Worm (Caenorhabditis elegans) whole organism, young adult: Measurements from ENCODE around the gene W02A2.8.

ENCODE experiments used
- B0035.1 ChIP-seq: sonication (generic microtip); optimal IDR thresholded peaks from 2 replicates; lab custom pipeline; 2016; ENCODE audit warnings: missing genetic modification characterization, mild to moderate bottlenecking, missing compliant biosample characterization, missing genotype, missing genetic modification reagents
- B0261.1 ChIP-seq: sonication (generic microtip); optimal IDR thresholded peaks from 2 replicates; lab custom pipeline; 2016; ENCODE audit warnings: mild to moderate bottlenecking, missing genetic modification characterization, moderate library complexity, missing compliant biosample characterization
- F22D6.2 ChIP-seq: sonication (generic microtip); optimal IDR thresholded peaks from 2 replicates; lab custom pipeline; 2016; ENCODE audit warnings: mild to moderate bottlenecking, missing genetic modification characterization, missing compliant biosample characterization
- F33H1.4 ChIP-seq: fragments of 200-800 bp; sonication (Bioruptor generic); IDR thresholded peaks from 2 replicates; pipeline ENCODE4 v1.3.6; 2022; ENCODE audit warnings: missing genetic modification reagents, missing genetic modification characterization, missing compliant biosample characterization
- F37B4.10 ChIP-seq: fragments of 200-800 bp; sonication (Bioruptor generic); IDR thresholded peaks from 2 replicates; pipeline ENCODE4 v1.3.6; 2022; ENCODE audit warnings: missing genetic modification characterization, missing compliant biosample characterization
- F49E8.2 ChIP-seq: sonication (generic microtip); optimal IDR thresholded peaks from 3 replicates; lab custom pipeline; 2017; ENCODE audit warnings: missing genetic modification characterization, mild to moderate bottlenecking, missing compliant biosample characterization, antibody characterized with exemption, moderate library complexity; ENCODE audit not compliant: insufficient read depth
- F52B5.7 ChIP-seq: sonication (generic microtip); optimal IDR thresholded peaks from 2 replicates; lab custom pipeline; 2016; ENCODE audit warnings: mild to moderate bottlenecking, missing genetic modification characterization, missing compliant biosample characterization
- K11D2.4 ChIP-seq: fragments of 200-800 bp; sonication (Bioruptor generic); IDR thresholded peaks from 2 replicates; pipeline ENCODE4 v1.3.6; 2022; ENCODE audit warnings: missing genetic modification reagents, missing genetic modification characterization, missing compliant biosample characterization
- T07F8.4 ChIP-seq: sonication (generic microtip); optimal IDR thresholded peaks from 2 replicates; lab custom pipeline; 2016; ENCODE audit warnings: mild to moderate bottlenecking, missing genetic modification characterization, moderate library complexity, missing compliant biosample characterization
- Y56A3A.18 ChIP-seq: fragments of 200-800 bp; sonication (Bioruptor generic); IDR thresholded peaks from 2 replicates; pipeline ENCODE4 v1.3.6; 2022; ENCODE audit warnings: missing genetic modification reagents, missing genetic modification characterization, missing compliant biosample characterization
- akir-1 ChIP-seq: fragments of 200-800 bp; sonication (Bioruptor generic); optimal IDR thresholded peaks from 2 replicates; lab custom pipeline; 2018; ENCODE audit warnings: mild to moderate bottlenecking, missing genetic modification characterization, moderate library complexity, missing compliant biosample characterization
- bed-1 ChIP-seq: fragments of 200-800 bp; sonication (Bioruptor generic); IDR thresholded peaks from 2 replicates; pipeline ENCODE4 v1.3.6; 2022; ENCODE audit warnings: missing genetic modification reagents, missing genetic modification characterization, missing compliant biosample characterization
- ceh-100 ChIP-seq: fragments of 200-800 bp; sonication (Bioruptor generic); IDR thresholded peaks from 2 replicates; pipeline ENCODE4 v1.3.6; 2022; ENCODE audit warnings: missing genetic modification reagents, missing genetic modification characterization, missing compliant biosample characterization
- ceh-91 ChIP-seq: fragments of 200-800 bp; sonication (Bioruptor generic); IDR thresholded peaks from 2 replicates; pipeline ENCODE4 v1.3.6; 2022; ENCODE audit warnings: missing genetic modification reagents, missing genetic modification characterization, missing compliant biosample characterization
- chd-7 ChIP-seq: sonication (generic microtip); optimal IDR thresholded peaks from 2 replicates; lab custom pipeline; 2016; ENCODE audit warnings: mild to moderate bottlenecking, missing genetic modification characterization, moderate library complexity, missing compliant biosample characterization
- efl-1 ChIP-seq: fragments of 150-350 bp; optimal IDR thresholded peaks from 2 replicates; lab custom pipeline; 2014; ENCODE audit warnings: missing biosample characterization, missing genetic modification reagents, missing genetic modification characterization
- egl-44 ChIP-seq: fragments of 200-800 bp; sonication (Bioruptor generic); IDR thresholded peaks from 2 replicates; pipeline ENCODE4 v1.3.6; 2022; ENCODE audit warnings: missing genetic modification reagents, missing genetic modification characterization, missing compliant biosample characterization
- him-1 ChIP-seq: sonication (generic microtip); optimal IDR thresholded peaks from 2 replicates; lab custom pipeline; 2016; ENCODE audit warnings: missing genotype, missing genetic modification reagents, missing genetic modification characterization, missing compliant biosample characterization
- hlh-26 ChIP-seq: fragments of 200-800 bp; sonication (Bioruptor generic); conservative IDR thresholded peaks from 2 replicates; pipeline ENCODE4 v1.3.6; 2022; ENCODE audit warnings: missing genetic modification reagents, missing genetic modification characterization, missing compliant biosample characterization
- hmg-1.2 ChIP-seq: fragments of 200-800 bp; sonication (Bioruptor generic); IDR thresholded peaks from 2 replicates; pipeline ENCODE4 v1.3.6; 2022; ENCODE audit warnings: missing genetic modification reagents, missing genetic modification characterization, missing compliant biosample characterization
- hrde-1 ChIP-seq: sonication (generic microtip); optimal IDR thresholded peaks from 2 replicates; lab custom pipeline; 2016; ENCODE audit warnings: missing genetic modification characterization, mild to moderate bottlenecking, missing compliant biosample characterization, moderate library complexity, missing genotype, missing genetic modification reagents, borderline replicate concordance
- hsf-1 ChIP-seq: fragments of 200-800 bp; sonication (Bioruptor generic); IDR thresholded peaks from 2 replicates; pipeline ENCODE4 v1.3.6; 2022; ENCODE audit warnings: missing genetic modification reagents, missing genetic modification characterization, missing compliant biosample characterization
- lag-1 ChIP-seq: fragments of 200-800 bp; sonication (Bioruptor generic); IDR thresholded peaks from 2 replicates; pipeline ENCODE4 v1.3.6; 2022; ENCODE audit warnings: missing genetic modification reagents, missing genetic modification characterization, missing compliant biosample characterization
- lin-35 ChIP-seq, 3 experiments: fragments of 150-350 bp in 2 of 3; sonication (generic microtip) in 1 of 3; optimal IDR thresholded peaks; 2 replicates each; lab custom pipeline; 2014 to 2018; ENCODE audit warnings: missing biosample characterization in 3 of 3, missing genetic modification characterization in 3 of 3, missing genetic modification reagents in 3 of 3
- lin-40 ChIP-seq: sonication (generic microtip); optimal IDR thresholded peaks from 2 replicates; lab custom pipeline; 2016; ENCODE audit warnings: missing genetic modification characterization, mild to moderate bottlenecking, missing compliant biosample characterization, missing genotype, missing genetic modification reagents
- lsl-1 ChIP-seq: fragments of 200-800 bp; sonication (Bioruptor generic); optimal IDR thresholded peaks from 2 replicates; lab custom pipeline; 2018; ENCODE audit warnings: mild to moderate bottlenecking, missing genetic modification characterization, moderate library complexity, missing compliant biosample characterization
- lsy-27 ChIP-seq: sonication (generic microtip); optimal IDR thresholded peaks from 2 replicates; lab custom pipeline; 2017; ENCODE audit warnings: missing genetic modification characterization, mild to moderate bottlenecking, missing compliant biosample characterization, antibody characterized with exemption, missing genotype, borderline replicate concordance; ENCODE audit not compliant: insufficient read depth
- madf-6 ChIP-seq: fragments of 200-800 bp; sonication (Bioruptor generic); IDR thresholded peaks from 2 replicates; pipeline ENCODE4 v1.3.6; 2022; ENCODE audit warnings: missing genetic modification reagents, missing genetic modification characterization, missing compliant biosample characterization
- nfya-1 ChIP-seq: sonication (generic microtip); optimal IDR thresholded peaks from 2 replicates; lab custom pipeline; 2017; ENCODE audit warnings: antibody characterized with exemption, missing compliant biosample characterization, missing genetic modification characterization, borderline replicate concordance; ENCODE audit not compliant: insufficient read depth
- nfya-2 ChIP-seq: fragments of 200-800 bp; sonication (Bioruptor generic); IDR thresholded peaks from 2 replicates; pipeline ENCODE4 v1.3.6; 2022; ENCODE audit warnings: missing genetic modification reagents, missing genetic modification characterization, missing compliant biosample characterization
- nhr-120 ChIP-seq: fragments of 200-800 bp; sonication (Bioruptor generic); IDR thresholded peaks from 2 replicates; pipeline ENCODE4 v1.3.6; 2022; ENCODE audit warnings: missing genetic modification characterization, missing compliant biosample characterization
- nhr-80 ChIP-seq: sonication (generic microtip); optimal IDR thresholded peaks from 2 replicates; lab custom pipeline; 2016; ENCODE audit warnings: missing genetic modification characterization, missing compliant biosample characterization
- nhr-90 ChIP-seq: sonication (generic microtip); optimal IDR thresholded peaks from 2 replicates; lab custom pipeline; 2016; ENCODE audit warnings: missing genotype, mild to moderate bottlenecking, missing genetic modification characterization, missing compliant biosample characterization
- sea-2 ChIP-seq: fragments of 200-800 bp; sonication (Bioruptor generic); IDR thresholded peaks from 2 replicates; pipeline ENCODE4 v1.3.6; 2022; ENCODE audit warnings: missing genetic modification characterization, missing compliant biosample characterization
- snpc-1.1 ChIP-seq: sonication (generic microtip); optimal IDR thresholded peaks from 2 replicates; lab custom pipeline; 2017; ENCODE audit warnings: missing genetic modification characterization, mild to moderate bottlenecking, missing compliant biosample characterization, antibody characterized with exemption, moderate library complexity, missing genotype, missing genetic modification reagents; ENCODE audit not compliant: insufficient read depth
- snpc-1.3 ChIP-seq: sonication (generic microtip); optimal IDR thresholded peaks from 2 replicates; lab custom pipeline; 2017; ENCODE audit warnings: missing genetic modification characterization, mild to moderate bottlenecking, missing compliant biosample characterization, antibody characterized with exemption, moderate library complexity, missing genotype, missing genetic modification reagents; ENCODE audit not compliant: insufficient read depth
- snpc-4 ChIP-seq, 5 experiments: fragments of 150-350 bp in 1 of 5; sonication (generic microtip) in 4 of 5; optimal IDR thresholded peaks; 2 replicates each; lab custom pipeline; 2014 to 2018; ENCODE audit warnings: missing genetic modification characterization in 5 of 5, missing biosample characterization in 3 of 5, antibody characterized with exemption in 2 of 5, mild to moderate bottlenecking in 2 of 5, missing compliant biosample characterization in 2 of 5, missing genotype in 2 of 5, moderate library complexity in 2 of 5, missing genetic modification reagents in 1 of 5
- ztf-18 ChIP-seq: sonication (generic microtip); optimal IDR thresholded peaks from 2 replicates; lab custom pipeline; 2016; ENCODE audit warnings: missing genotype, mild to moderate bottlenecking, missing genetic modification characterization, missing compliant biosample characterization
- ztf-22 ChIP-seq: fragments of 200-800 bp; sonication (Bioruptor generic); optimal IDR thresholded peaks from 2 replicates; lab custom pipeline; 2018; ENCODE audit warnings: mild to moderate bottlenecking, missing genetic modification characterization, moderate library complexity, missing compliant biosample characterization
- ztf-28 ChIP-seq: fragments of 200-800 bp; sonication (Bioruptor generic); IDR thresholded peaks from 2 replicates; pipeline ENCODE4 v1.3.6; 2022; ENCODE audit warnings: missing genetic modification reagents, missing genetic modification characterization, missing compliant biosample characterization

The W02A2.8 gene

DNA sequence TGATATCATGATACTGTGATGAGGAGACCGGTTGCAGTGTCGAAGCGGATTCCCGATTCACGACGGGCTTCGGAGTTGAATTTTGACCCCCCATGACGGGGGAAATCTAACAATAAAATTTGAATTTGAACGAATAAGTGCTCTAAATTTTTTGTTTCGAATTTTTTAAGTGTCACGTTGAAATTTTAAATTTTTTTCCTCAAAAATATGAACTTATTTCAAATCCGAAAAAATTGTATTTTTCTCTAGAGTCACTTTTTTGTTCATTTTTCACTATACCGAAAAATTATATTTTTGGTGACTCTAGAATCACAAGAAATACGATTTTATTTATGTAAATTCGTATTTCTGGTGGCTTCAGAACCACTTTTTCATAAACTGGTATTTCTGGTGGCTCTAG, at the start of gene W02A2.8:
W02A2.8 (minus strand) TSS at position 101 of the 400 bp plus-strand sequence.
- TF ChIP-seq ztf-22 (GFP tag; lab: Kevin White, UChicago) (no peak), ztf-28 (GFP tag; lab: Robert Waterston, UW) (no peak)
- TF ChIP-seq, all 124 proteins: peak for 0

DNA sequence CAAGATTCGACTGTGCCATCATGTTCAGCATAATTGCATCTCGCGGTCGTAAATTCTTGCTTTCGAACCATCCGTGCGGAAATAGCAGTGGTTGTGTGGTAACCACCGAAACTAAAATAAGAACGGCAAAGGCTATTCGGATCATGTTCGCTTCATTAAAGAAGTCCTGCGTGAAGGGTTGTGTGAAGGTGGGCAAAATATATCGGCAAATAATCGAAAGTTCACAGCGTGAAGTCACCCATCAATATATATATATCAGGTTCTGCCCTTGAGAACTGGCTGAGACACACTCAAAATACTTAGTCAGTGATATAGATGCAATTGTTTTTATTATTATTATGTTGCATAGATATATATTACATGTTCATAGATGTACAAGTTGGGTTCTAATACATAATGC, 49.6 kb upstream of the W02A2.8 start, which contains the start of gene Y62E10A.19:
Y62E10A.19 (minus strand) TSS at position 289 of the 400 bp plus-strand sequence.
- TF ChIP-seq nhr-80 (tag; lab: Kevin White, UChicago) (no peak), hmg-1.2 (GFP tag; lab: Robert Waterston, UW) (no peak), lsy-27 (tag; lab: Kevin White, UChicago) (no peak), lsl-1 (GFP tag; lab: Kevin White, UChicago) (no peak), hlh-26 (GFP tag; lab: Robert Waterston, UW) (no peak), nfya-2 (GFP tag; lab: Robert Waterston, UW) (no peak), nhr-90 (tag; lab: Kevin White, UChicago) (no peak), B0261.1 (no peak), nfya-1 (tag; lab: Kevin White, UChicago) (no peak), ztf-18 (tag; lab: Kevin White, UChicago) (no peak), egl-44 (GFP tag; lab: Robert Waterston, UW) (no peak), bed-1 (no peak), lin-35 (GFP tag; optimal IDR thresholded peaks at IDR 0.05; lab: Kevin White, UChicago) (no peak), ztf-28 (GFP tag; lab: Robert Waterston, UW) (no peak), ceh-91 (no peak), F37B4.10 (no peak), ceh-100 (GFP tag; lab: Robert Waterston, UW) (no peak), T07F8.4 (tag; lab: Kevin White, UChicago) (no peak)

DNA sequence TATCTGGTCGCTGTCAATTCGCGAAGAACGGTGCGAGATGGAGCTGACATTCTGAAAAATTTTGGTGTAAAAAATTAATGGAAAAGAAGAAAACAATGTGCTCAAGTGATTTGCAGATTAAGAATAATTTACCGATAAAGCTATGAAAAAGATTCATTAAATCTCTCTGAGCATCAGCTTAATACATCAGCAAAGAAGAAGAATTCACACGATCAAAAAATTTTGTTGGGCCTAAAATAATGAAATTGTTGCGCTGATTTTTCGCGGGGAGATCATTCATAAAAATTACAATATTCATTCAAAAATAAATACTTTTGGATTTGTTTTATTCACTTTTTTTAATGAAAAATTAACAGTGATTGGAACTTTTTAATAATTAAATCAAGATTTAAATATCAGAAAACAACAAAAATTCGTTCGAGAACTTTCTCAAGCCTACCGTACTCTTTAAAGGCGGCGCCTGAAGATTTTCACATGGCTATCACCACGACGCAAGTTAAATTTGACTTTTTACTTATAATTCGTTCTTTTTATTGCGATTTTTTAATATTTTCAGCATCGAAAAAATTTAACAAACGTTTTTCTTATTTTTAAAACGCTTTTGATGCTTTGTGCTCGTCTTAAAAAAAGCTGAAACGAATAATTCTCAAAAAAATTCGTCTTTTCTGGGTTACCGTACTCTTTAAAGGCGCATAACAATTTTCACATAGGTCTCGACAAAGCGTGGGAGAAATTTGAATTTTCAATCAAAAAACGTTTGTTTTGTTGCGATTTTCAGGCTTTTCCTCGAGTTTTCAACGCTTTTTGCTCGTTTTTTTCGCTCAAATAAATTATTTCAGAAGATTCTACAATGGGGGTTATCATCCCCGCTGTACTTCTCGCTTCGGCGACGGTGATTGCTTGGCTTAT, 42.3 kb upstream of the W02A2.8 start, which contains the start of the genes memi-2 and cyp-31A5:
memi-2 (minus strand) TSS at position 51 of the 909 bp plus-strand sequence.
cyp-31A5 (plus strand) TSS at position 834 of the 909 bp plus-strand sequence.
- no peak for TF ChIP-seq F22D6.2 (tag; lab: Kevin White, UChicago)
- no peak for TF ChIP-seq snpc-4 (GFP tag; optimal IDR thresholded peaks at IDR 0.05; lab: Kevin White, UChicago)
- TF ChIP-seq snpc-4 (tag; optimal IDR thresholded peaks at IDR 0.05; lab: Kevin White, UChicago), result peak in 1 of 4 experiments; percentile 36
- peak; percentile 17 for TF ChIP-seq snpc-1.3 (tag; lab: Kevin White, UChicago)
- peak; percentile 59 for TF ChIP-seq F33H1.4
- TF ChIP-seq lsl-1 (GFP tag; lab: Kevin White, UChicago), result peak; percentile 81
- peak; percentile 64 for TF ChIP-seq efl-1 (GFP tag; lab: Kevin White, UChicago)
- TF ChIP-seq akir-1 (GFP tag; lab: Kevin White, UChicago), result no peak
- peak; percentile 66 for TF ChIP-seq madf-6 (GFP tag; lab: Robert Waterston, UW)
- no peak for TF ChIP-seq nhr-120 (GFP tag; lab: Robert Waterston, UW)
- 0 out of 2 replicates have a peak, but pooled peaks have one; percentile 32 for TF ChIP-seq ceh-91
- no peak for TF ChIP-seq K11D2.4 (GFP tag; lab: Robert Waterston, UW)
- TF ChIP-seq hsf-1, result peak; percentile 89

DNA sequence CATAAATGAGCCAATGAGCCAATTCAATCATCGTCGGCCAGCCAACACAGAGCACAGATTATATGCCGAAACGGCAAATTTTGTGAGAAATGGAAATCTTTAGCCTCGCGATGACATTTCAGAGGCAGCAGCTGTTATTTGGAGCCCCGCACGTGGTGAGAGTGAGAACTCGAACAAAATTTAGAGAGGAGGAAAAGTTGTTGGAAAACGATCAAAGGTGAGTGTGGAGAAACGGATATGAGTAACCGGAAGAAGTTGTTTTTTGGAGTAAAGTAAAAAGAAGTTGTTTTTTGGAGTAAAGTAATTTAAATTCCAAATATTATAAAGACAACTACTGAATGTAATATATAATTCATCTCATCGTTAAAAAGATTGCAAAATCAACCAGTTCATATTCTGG, 40.3 kb upstream of the W02A2.8 start, which contains the start of gene Y62E10A.13:
Y62E10A.13 (minus strand) TSS at position 326 of the 400 bp plus-strand sequence.
- TF ChIP-seq snpc-1.1 (tag; lab: Kevin White, UChicago) (peak; percentile 14), efl-1 (GFP tag; lab: Kevin White, UChicago) (no peak), madf-6 (GFP tag; lab: Robert Waterston, UW) (peak; percentile 64), hrde-1 (tag; lab: Kevin White, UChicago) (peak; percentile 51), B0035.1 (tag; lab: Kevin White, UChicago) (no peak), F52B5.7 (no peak), lin-40 (tag; lab: Kevin White, UChicago) (no peak), sea-2 (GFP tag; lab: Robert Waterston, UW) (no peak), chd-7 (tag; lab: Kevin White, UChicago) (peak; percentile 50), him-1 (tag; lab: Kevin White, UChicago) (no peak), F49E8.2 (tag; lab: Kevin White, UChicago) (peak; percentile 46), lag-1 (GFP tag; lab: Robert Waterston, UW) (no peak), Y56A3A.18 (no peak)
